Worm (Caenorhabditis elegans) whole organism, L3 larva: Measurements from ENCODE around the gene gcy-33.

Experiments used
- R02D3.7 ChIP-seq: fragments of 150-350 bp; optimal IDR thresholded peaks from 2 replicates; lab custom pipeline; 2014; ENCODE audit warnings: missing biosample characterization, missing genetic modification characterization
- ZK546.5 ChIP-seq: sonication (generic microtip); optimal IDR thresholded peaks from 2 replicates; lab custom pipeline; 2017; ENCODE audit warnings: missing biosample characterization, missing genetic modification characterization
- aly-2 ChIP-seq: fragments of 150-350 bp; optimal IDR thresholded peaks from 2 replicates; lab custom pipeline; 2014; ENCODE audit warnings: missing biosample characterization, missing genetic modification characterization
- ceh-16 ChIP-seq: sonication (generic microtip); optimal IDR thresholded peaks from 2 replicates; lab custom pipeline; 2017; ENCODE audit warnings: missing biosample characterization, missing genetic modification characterization
- ceh-28 ChIP-seq: fragments of 150-350 bp; optimal IDR thresholded peaks from 2 replicates; lab custom pipeline; 2014; ENCODE audit warnings: missing biosample characterization, missing genetic modification reagents, missing genetic modification characterization
- ceh-82 ChIP-seq: fragments of 150-350 bp; optimal IDR thresholded peaks from 2 replicates; lab custom pipeline; 2014; ENCODE audit warnings: missing biosample characterization, missing genetic modification characterization
- ceh-9 ChIP-seq: sonication (generic microtip); optimal IDR thresholded peaks from 2 replicates; lab custom pipeline; 2018; ENCODE audit warnings: missing biosample characterization, missing genetic modification characterization
- egl-5 ChIP-seq: fragments of 150-350 bp; optimal IDR thresholded peaks from 2 replicates; lab custom pipeline; 2017; ENCODE audit warnings: missing biosample characterization, missing genetic modification reagents, missing genetic modification characterization, inconsistent platforms
- elt-1 ChIP-seq: fragments of 150-350 bp; optimal IDR thresholded peaks from 2 replicates; lab custom pipeline; 2014; ENCODE audit warnings: missing biosample characterization, missing genetic modification characterization
- elt-2 ChIP-seq: sonication (generic microtip); optimal IDR thresholded peaks from 2 replicates; lab custom pipeline; 2016; ENCODE audit warnings: missing genetic modification reagents, mild to moderate bottlenecking, missing genetic modification characterization, missing compliant biosample characterization
- elt-3 ChIP-seq, 3 experiments: fragments of 150-350 bp in 1 of 3; sonication (generic microtip) in 2 of 3; optimal IDR thresholded peaks; 2 replicates in 2 of 3; 4 replicates in 1 of 3; lab custom pipeline; 2014 to 2017; ENCODE audit warnings: missing biosample characterization in 3 of 3, missing genetic modification characterization in 3 of 3
- eor-1 ChIP-seq, 2 experiments: fragments of 150-350 bp; optimal IDR thresholded peaks; 2 replicates each; lab custom pipeline; 2014 to 2018; ENCODE audit warnings: missing biosample characterization in 2 of 2, missing genetic modification characterization in 2 of 2
- fkh-10 ChIP-seq: sonication (generic microtip); optimal IDR thresholded peaks from 2 replicates; lab custom pipeline; 2017; ENCODE audit warnings: missing biosample characterization, missing genetic modification reagents, missing genetic modification characterization
- fkh-2 ChIP-seq: fragments of 150-350 bp; optimal IDR thresholded peaks from 2 replicates; lab custom pipeline; 2014; ENCODE audit warnings: missing biosample characterization, missing genetic modification reagents, missing genetic modification characterization
- fos-1 ChIP-seq: fragments of 150-350 bp; optimal IDR thresholded peaks from 2 replicates; lab custom pipeline; 2014; ENCODE audit warnings: missing biosample characterization, missing genetic modification characterization
- hmg-11 ChIP-seq: sonication (generic microtip); optimal IDR thresholded peaks from 2 replicates; lab custom pipeline; 2016; ENCODE audit warnings: missing genetic modification characterization, missing compliant biosample characterization
- jun-1 ChIP-seq: fragments of 150-350 bp; optimal IDR thresholded peaks from 2 replicates; lab custom pipeline; 2014; ENCODE audit warnings: missing biosample characterization, missing genetic modification reagents, missing genetic modification characterization
- lin-15B ChIP-seq: fragments of 150-350 bp; optimal IDR thresholded peaks from 2 replicates; lab custom pipeline; 2014; ENCODE audit warnings: missing biosample characterization, missing genetic modification characterization
- lin-39 ChIP-seq: fragments of 150-350 bp; optimal IDR thresholded peaks from 2 replicates; lab custom pipeline; 2018; ENCODE audit warnings: missing biosample characterization, missing genetic modification reagents, missing genetic modification characterization
- lsy-12 ChIP-seq: sonication (generic microtip); optimal IDR thresholded peaks from 2 replicates; lab custom pipeline; 2016; ENCODE audit warnings: mild to moderate bottlenecking, missing genetic modification characterization, missing compliant biosample characterization
- mdl-1 ChIP-seq: fragments of 150-350 bp; optimal IDR thresholded peaks from 2 replicates; lab custom pipeline; 2014; ENCODE audit warnings: missing biosample characterization, missing genetic modification characterization
- mml-1 ChIP-seq: fragments of 150-350 bp; sonication (generic microtip); optimal IDR thresholded peaks from 3 replicates; lab custom pipeline; 2014; ENCODE audit warnings: missing biosample characterization, missing genetic modification characterization
- nfya-1 ChIP-seq: sonication (generic microtip); optimal IDR thresholded peaks from 2 replicates; lab custom pipeline; 2017; ENCODE audit warnings: missing genetic modification characterization, mild to moderate bottlenecking, missing compliant biosample characterization, antibody characterized with exemption, moderate library complexity; ENCODE audit not compliant: insufficient read depth
- nhr-11 ChIP-seq: fragments of 150-350 bp; optimal IDR thresholded peaks from 2 replicates; lab custom pipeline; 2014; ENCODE audit warnings: missing biosample characterization, missing genetic modification characterization
- nhr-12 ChIP-seq: fragments of 150-350 bp; optimal IDR thresholded peaks from 2 replicates; lab custom pipeline; 2014; ENCODE audit warnings: missing biosample characterization, missing genetic modification characterization
- nhr-23 ChIP-seq: fragments of 150-350 bp; optimal IDR thresholded peaks from 2 replicates; lab custom pipeline; 2014; ENCODE audit warnings: missing biosample characterization, missing genetic modification reagents, missing genetic modification characterization
- nhr-237 ChIP-seq: fragments of 150-350 bp; optimal IDR thresholded peaks from 2 replicates; lab custom pipeline; 2014; ENCODE audit warnings: missing biosample characterization, missing genetic modification characterization
- nhr-25 ChIP-seq: sonication (generic microtip); optimal IDR thresholded peaks from 2 replicates; lab custom pipeline; 2017; ENCODE audit warnings: missing biosample characterization, missing genetic modification characterization
- nhr-28 ChIP-seq: fragments of 150-350 bp; optimal IDR thresholded peaks from 2 replicates; lab custom pipeline; 2014; ENCODE audit warnings: missing biosample characterization, missing genetic modification characterization
- nhr-43 ChIP-seq: sonication (generic microtip); optimal IDR thresholded peaks from 2 replicates; lab custom pipeline; 2016; ENCODE audit warnings: mild to moderate bottlenecking, missing genetic modification characterization, missing compliant biosample characterization; ENCODE audit not compliant: poor library complexity, severe bottlenecking
- nhr-67 ChIP-seq: fragments of 150-350 bp; optimal IDR thresholded peaks from 2 replicates; lab custom pipeline; 2014; ENCODE audit warnings: missing biosample characterization, missing genetic modification characterization
- nhr-76 ChIP-seq: fragments of 150-350 bp; sonication (generic microtip); optimal IDR thresholded peaks from 5 replicates; lab custom pipeline; 2014; ENCODE audit warnings: missing biosample characterization, missing genetic modification characterization
- nhr-77 ChIP-seq: fragments of 150-350 bp; optimal IDR thresholded peaks from 2 replicates; lab custom pipeline; 2014; ENCODE audit warnings: missing biosample characterization, missing genetic modification characterization
- pha-4 ChIP-seq: fragments of 150-350 bp; optimal IDR thresholded peaks from 2 replicates; lab custom pipeline; 2014; ENCODE audit warnings: missing biosample characterization, missing genetic modification reagents, missing genetic modification characterization
- pqm-1 ChIP-seq: fragments of 150-350 bp; optimal IDR thresholded peaks from 2 replicates; lab custom pipeline; 2017; ENCODE audit warnings: missing biosample characterization, missing genetic modification characterization, inconsistent platforms
- sea-2 ChIP-seq: fragments of 150-350 bp; sonication (generic microtip); optimal IDR thresholded peaks from 4 replicates; lab custom pipeline; 2014; ENCODE audit warnings: missing biosample characterization, missing genetic modification reagents, missing genetic modification characterization
- skn-1 ChIP-seq: fragments of 150-350 bp; optimal IDR thresholded peaks from 2 replicates; lab custom pipeline; 2014; ENCODE audit warnings: missing biosample characterization, missing genetic modification characterization
- snpc-4 ChIP-seq: fragments of 150-350 bp; optimal IDR thresholded peaks from 2 replicates; lab custom pipeline; 2014; ENCODE audit warnings: missing biosample characterization, missing genetic modification characterization
- tbx-2 ChIP-seq: sonication (generic microtip); optimal IDR thresholded peaks from 2 replicates; lab custom pipeline; 2016; ENCODE audit warnings: mild to moderate bottlenecking, missing genetic modification characterization, missing compliant biosample characterization
- zag-1 ChIP-seq: fragments of 150-350 bp; optimal IDR thresholded peaks from 2 replicates; lab custom pipeline; 2014; ENCODE audit warnings: missing biosample characterization, missing genetic modification characterization
- ztf-11 ChIP-seq: fragments of 150-350 bp; optimal IDR thresholded peaks from 2 replicates; lab custom pipeline; 2014; ENCODE audit warnings: missing biosample characterization, missing genetic modification characterization
- ztf-4 ChIP-seq: fragments of 150-350 bp; optimal IDR thresholded peaks from 2 replicates; lab custom pipeline; 2014; ENCODE audit warnings: missing biosample characterization, missing genetic modification characterization

gcy-33 gene

ce11 chrV:12004501-12004940 is 2.9 kb upstream of the gcy-33 start:
- TF ChIP-seq ceh-28 (tag; lab: Kevin White, UChicago) (peak; percentile 43), mdl-1 (tag; lab: Kevin White, UChicago) (no peak), jun-1 (peak; percentile 4), lsy-12 (tag; lab: Kevin White, UChicago) (no peak), R02D3.7 (no peak), aly-2 (tag; lab: Kevin White, UChicago) (peak; percentile 77), elt-2 (tag; lab: Kevin White, UChicago) (peak; percentile 35), fos-1 (tag; lab: Kevin White, UChicago) (peak; percentile 1), eor-1 (tag; optimal IDR thresholded peaks at IDR 0.05; lab: Kevin White, UChicago) (no peak), elt-3 (tag; optimal IDR thresholded peaks at IDR 0.05; lab: Kevin White, UChicago) (no peak)

- TF ChIP-seq nhr-76 (tag; lab: Kevin White, UChicago) (no peak), nhr-12 (tag; lab: Kevin White, UChicago) (no peak), pha-4 (tag; lab: Kevin White, UChicago) (peak; percentile 54), skn-1 (no peak), elt-2 (tag; lab: Kevin White, UChicago) (peak; percentile 93), pqm-1 (peak; percentile 94)
These were observed 1.4 kb upstream of the gcy-33 start, which contains the start of gene cpr-9 for ce11 chrV:12002866-12003485. TSS of gene cpr-9 (plus strand) at chrV:12003053.

DNA sequence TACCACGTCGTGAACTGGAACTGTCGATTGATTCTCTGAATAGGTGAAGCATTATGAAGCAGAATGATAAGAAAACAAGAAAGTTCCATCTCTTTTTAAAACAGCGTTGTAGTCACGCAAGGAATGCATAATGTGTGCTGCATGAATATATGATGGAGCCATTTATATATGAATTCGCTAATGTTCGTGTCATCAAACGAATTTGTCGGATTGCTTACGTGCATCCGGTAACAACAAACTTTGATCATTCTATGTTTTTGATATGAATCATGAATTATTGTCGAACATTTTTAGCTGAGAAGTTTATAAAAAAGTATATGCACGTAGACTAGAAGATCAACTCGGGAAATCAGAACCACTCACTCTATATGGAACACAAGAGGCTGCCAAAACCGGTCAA is 4.2 kb downstream of the gcy-33 start:
- no peak for TF ChIP-seq nhr-23 (tag; lab: Kevin White, UChicago)
- TF ChIP-seq ztf-11 (tag; lab: Kevin White, UChicago): no peak
- no peak for TF ChIP-seq lsy-12 (tag; lab: Kevin White, UChicago)
- TF ChIP-seq lin-39 (tag; lab: Kevin White, UChicago): no peak
- TF ChIP-seq egl-5 (tag; lab: Kevin White, UChicago): no peak
- no peak for TF ChIP-seq ceh-9
- TF ChIP-seq jun-1: no peak
- TF ChIP-seq, all 47 proteins: peak for 0

DNA sequence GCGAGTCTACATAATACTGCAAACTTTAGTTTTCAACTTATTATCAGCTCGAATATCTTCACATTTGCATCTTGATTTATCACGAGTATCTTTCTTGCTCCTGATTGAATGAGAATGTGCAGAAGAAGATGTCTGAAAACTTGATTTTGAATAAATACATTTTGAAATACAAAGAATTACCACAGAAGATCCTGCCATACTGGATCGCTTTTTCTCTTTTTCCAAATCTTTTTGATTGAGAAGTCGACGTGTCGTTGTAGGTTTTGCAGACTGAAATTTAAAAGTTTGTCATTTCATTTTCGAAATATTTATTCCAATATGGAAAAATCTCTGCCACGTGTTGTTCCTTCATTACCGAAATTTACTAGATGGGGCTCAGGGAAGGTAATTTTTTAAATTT is 5.7 kb downstream of the gcy-33 start, which contains the start of gene C52E4.12:
Gene C52E4.12 (plus strand): TSS at position 301 of the 400 bp plus-strand sequence.
- TF ChIP-seq hmg-11 (no peak), elt-3 (tag; optimal IDR thresholded peaks at IDR 0.05; lab: Kevin White, UChicago) (no peak), aly-2 (tag; lab: Kevin White, UChicago) (no peak), lin-15B (tag; lab: Kevin White, UChicago) (no peak), nhr-77 (tag; lab: Kevin White, UChicago) (no peak), fkh-2 (tag; lab: Kevin White, UChicago) (no peak), ceh-82 (tag; lab: Kevin White, UChicago) (no peak), skn-1 (no peak), jun-1 (no peak), sea-2 (GFP tag; lab: Kevin White, UChicago) (no peak), lin-39 (tag; lab: Kevin White, UChicago) (no peak), nhr-25 (no peak), ZK546.5 (tag; lab: Kevin White, UChicago) (no peak), mml-1 (no peak), ceh-16 (tag; lab: Kevin White, UChicago) (no peak), nhr-11 (tag; lab: Kevin White, UChicago) (no peak), nhr-23 (tag; lab: Kevin White, UChicago) (no peak), nhr-43 (tag; lab: Kevin White, UChicago) (no peak)

ce11 chrV:11993706-11994345 is 7.8 kb downstream of the gcy-33 start, which contains the start of the genes cyl-1 and C52E4.7:
TSS of gene cyl-1 (minus strand) at chrV:11993723.
TSS of gene C52E4.7 (plus strand) at chrV:11994295.
- no peak for TF ChIP-seq lin-39 (tag; lab: Kevin White, UChicago)
- no peak for TF ChIP-seq jun-1
- no peak for TF ChIP-seq nhr-237 (tag; lab: Kevin White, UChicago)
- peak; percentile 46 for TF ChIP-seq hmg-11
- TF ChIP-seq tbx-2 (tag; lab: Kevin White, UChicago): no peak
- TF ChIP-seq elt-2 (tag; lab: Kevin White, UChicago): peak; percentile 37
- peak; percentile 47 for TF ChIP-seq nhr-23 (tag; lab: Kevin White, UChicago)
- no peak for TF ChIP-seq nhr-77 (tag; lab: Kevin White, UChicago)
- peak; percentile 77 for TF ChIP-seq nfya-1 (tag; lab: Kevin White, UChicago)
- TF ChIP-seq ztf-11 (tag; lab: Kevin White, UChicago): no peak
- no peak for TF ChIP-seq ceh-9
- no peak for TF ChIP-seq nhr-67
- no peak for TF ChIP-seq nhr-11 (tag; lab: Kevin White, UChicago)
- TF ChIP-seq elt-1: no peak
- no peak for TF ChIP-seq fkh-10 (GFP tag; lab: Kevin White, UChicago)
- no peak for TF ChIP-seq mml-1
- TF ChIP-seq fos-1 (tag; lab: Kevin White, UChicago): no peak
- TF ChIP-seq lin-15B (tag; lab: Kevin White, UChicago): peak; percentile 67
- TF ChIP-seq aly-2 (tag; lab: Kevin White, UChicago): no peak
- TF ChIP-seq zag-1 (tag; lab: Kevin White, UChicago): no peak
- peak; percentile 77 for TF ChIP-seq pha-4 (tag; lab: Kevin White, UChicago)
- TF ChIP-seq nhr-28 (tag; lab: Kevin White, UChicago): no peak
- TF ChIP-seq snpc-4 (tag; lab: Kevin White, UChicago): peak; percentile 73
- no peak for TF ChIP-seq ztf-4 (tag; lab: Kevin White, UChicago)
